Worm (Caenorhabditis elegans): ENCODE measurements around the gene nhr-149.

DNA sequence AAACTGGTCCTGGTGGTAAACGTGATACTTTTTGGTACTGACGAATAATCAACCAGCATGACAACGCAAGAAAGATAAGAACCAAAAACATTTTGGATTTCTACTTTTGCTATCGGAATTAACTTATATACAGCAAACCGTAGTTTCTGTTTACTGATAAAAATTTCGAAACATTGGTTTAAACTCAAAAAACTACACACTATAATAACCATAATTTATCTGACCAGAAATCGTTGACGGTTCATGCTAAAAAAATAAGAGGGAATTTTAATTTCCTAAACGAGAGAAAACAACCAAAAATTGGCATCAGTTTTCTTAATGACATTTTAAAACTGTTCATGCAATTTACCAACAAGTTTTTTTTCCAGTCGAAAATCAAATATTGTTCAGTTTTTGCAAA lies 12.2 kb upstream of the nhr-149 start, which contains the start of gene cyp-35A1:
- TF ChIP-seq him-1 (tag; optimal IDR thresholded peaks at IDR 0.05) (no peak), W03F9.2 (tag; optimal IDR thresholded peaks at IDR 0.05) (no peak), dao-5 (tag; optimal IDR thresholded peaks at IDR 0.05) (no peak)

Measured in whole organism, L4/young adult.